Fruit fly (Drosophila melanogaster) whole organism, prepupa: ENCODE data around the gene CG6974.

Source experiments
- Blimp-1 ChIP-seq: fragments of 200-800 bp; sonication (Bioruptor generic); optimal IDR thresholded peaks from 3 replicates; lab custom pipeline; 2017; ENCODE audit warnings: missing biosample characterization, missing genetic modification characterization, mild to moderate bottlenecking, moderate library complexity, missing genetic modification reagents
- CG10631 ChIP-seq: fragments of 200-800 bp; sonication (Bioruptor generic); optimal IDR thresholded peaks from 2 replicates; lab custom pipeline; 2016; ENCODE audit warnings: missing biosample characterization, missing genetic modification characterization
- CG10669 ChIP-seq: fragments of 200-800 bp; sonication (Bioruptor generic); optimal IDR thresholded peaks from 3 replicates; lab custom pipeline; 2018; ENCODE audit warnings: missing biosample characterization, mild to moderate bottlenecking, missing genetic modification characterization, moderate library complexity
- CG11294 ChIP-seq: fragments of 200-800 bp; sonication (Bioruptor generic); IDR thresholded peaks from 2 replicates; pipeline ENCODE4 v1.3.6; 2022; ENCODE audit warnings: missing biosample characterization, missing genetic modification characterization
- CG11902 ChIP-seq: fragments of 200-800 bp; sonication (Bioruptor generic); optimal IDR thresholded peaks from 3 replicates; lab custom pipeline; 2016; ENCODE audit warnings: missing biosample characterization, missing genetic modification characterization
- CG1621 ChIP-seq: fragments of 200-800 bp; sonication (Bioruptor generic); optimal IDR thresholded peaks from 3 replicates; lab custom pipeline; 2018; ENCODE audit warnings: missing biosample characterization, mild to moderate bottlenecking, missing genetic modification characterization
- CG16779 ChIP-seq: fragments of 200-800 bp; sonication (Bioruptor generic); optimal IDR thresholded peaks from 3 replicates; lab custom pipeline; 2017; ENCODE audit warnings: missing biosample characterization, mild to moderate bottlenecking, missing genetic modification characterization
- CG31627 ChIP-seq: fragments of 200-800 bp; sonication (Bioruptor generic); optimal IDR thresholded peaks from 3 replicates; lab custom pipeline; 2016; ENCODE audit warnings: missing biosample characterization, missing genetic modification characterization
- CG32006 ChIP-seq: fragments of 200-800 bp; sonication (Bioruptor generic); optimal IDR thresholded peaks from 3 replicates; lab custom pipeline; 2017; ENCODE audit warnings: missing biosample characterization, mild to moderate bottlenecking, missing genetic modification characterization
- CG34406 ChIP-seq: fragments of 200-800 bp; sonication (Bioruptor generic); optimal IDR thresholded peaks from 3 replicates; lab custom pipeline; 2016; ENCODE audit warnings: missing biosample characterization, missing genetic modification characterization
- CG4318 ChIP-seq: fragments of 200-800 bp; sonication (Bioruptor generic); optimal IDR thresholded peaks from 3 replicates; lab custom pipeline; 2017; ENCODE audit warnings: missing biosample characterization, mild to moderate bottlenecking, missing genetic modification characterization
- CG6163 ChIP-seq: fragments of 200-800 bp; sonication (Bioruptor generic); IDR thresholded peaks from 3 replicates; pipeline ENCODE4 v1.3.6; 2022; ENCODE audit warnings: missing biosample characterization, missing genetic modification characterization
- CG6276 ChIP-seq: fragments of 200-800 bp; sonication (Bioruptor generic); optimal IDR thresholded peaks from 2 replicates; lab custom pipeline; 2017; ENCODE audit warnings: missing biosample characterization, mild to moderate bottlenecking, missing genetic modification characterization
- CG6792 ChIP-seq: fragments of 200-800 bp; sonication (Bioruptor generic); optimal IDR thresholded peaks from 3 replicates; lab custom pipeline; 2016; ENCODE audit warnings: missing biosample characterization, missing genetic modification characterization
- CG6854 ChIP-seq: fragments of 200-800 bp; sonication (Bioruptor generic); optimal IDR thresholded peaks from 2 replicates; lab custom pipeline; 2017; ENCODE audit warnings: missing biosample characterization, mild to moderate bottlenecking, missing genetic modification characterization
- CG8119 ChIP-seq: fragments of 200-800 bp; sonication (Bioruptor generic); IDR thresholded peaks from 3 replicates; pipeline ENCODE4 v1.3.6; 2022; ENCODE audit warnings: missing biosample characterization, missing genetic modification characterization
- CG8319 ChIP-seq: fragments of 200-800 bp; sonication (Bioruptor generic); optimal IDR thresholded peaks from 3 replicates; lab custom pipeline; 2016; ENCODE audit warnings: missing biosample characterization, missing genetic modification characterization
- CG8632 ChIP-seq: fragments of 200-800 bp; sonication (Bioruptor generic); optimal IDR thresholded peaks from 3 replicates; lab custom pipeline; 2016; ENCODE audit warnings: missing biosample characterization, missing genetic modification characterization
- Eip75B ChIP-seq: fragments of 200-800 bp; sonication (Bioruptor generic); optimal IDR thresholded peaks from 3 replicates; lab custom pipeline; 2016; ENCODE audit warnings: missing biosample characterization, missing genetic modification characterization
- Eip78C ChIP-seq: fragments of 200-800 bp; sonication (Bioruptor generic); peaks from one replicate; lab custom pipeline; 2016; ENCODE audit warnings: missing biosample characterization, missing genetic modification characterization
- Eip93F ChIP-seq: fragments of 200-800 bp; sonication (Bioruptor generic); optimal IDR thresholded peaks from 2 replicates; lab custom pipeline; 2016; ENCODE audit warnings: missing biosample characterization, mild to moderate bottlenecking, missing genetic modification characterization
- Ets21C ChIP-seq: fragments of 200-800 bp; sonication (Bioruptor generic); optimal IDR thresholded peaks from 3 replicates; lab custom pipeline; 2016; ENCODE audit warnings: missing biosample characterization, missing genetic modification characterization
- Gug ChIP-seq: fragments of 200-800 bp; sonication (Bioruptor generic); IDR thresholded peaks from 2 replicates; pipeline ENCODE4 v1.3.6; 2022; ENCODE audit warnings: missing biosample characterization, missing genetic modification characterization
- Hr39 ChIP-seq: fragments of 200-800 bp; sonication (Bioruptor generic); optimal IDR thresholded peaks from 2 replicates; lab custom pipeline; 2016; ENCODE audit warnings: missing biosample characterization, missing genetic modification characterization
- Hr4 ChIP-seq: fragments of 200-800 bp; sonication (Bioruptor generic); optimal IDR thresholded peaks from 3 replicates; lab custom pipeline; 2016; ENCODE audit warnings: missing biosample characterization, missing genetic modification characterization
- Lpt ChIP-seq: fragments of 200-800 bp; sonication (Bioruptor generic); optimal IDR thresholded peaks from 3 replicates; lab custom pipeline; 2016; ENCODE audit warnings: missing biosample characterization, missing genetic modification characterization
- Met ChIP-seq: fragments of 200-800 bp; sonication (Bioruptor generic); optimal IDR thresholded peaks from 3 replicates; lab custom pipeline; 2016; ENCODE audit warnings: missing biosample characterization, missing genetic modification characterization
- OdsH ChIP-seq: fragments of 200-800 bp; sonication (Bioruptor generic); optimal IDR thresholded peaks from 3 replicates; lab custom pipeline; 2016; ENCODE audit warnings: missing biosample characterization, missing genetic modification characterization
- Smox ChIP-seq: fragments of 200-800 bp; sonication (Bioruptor generic); optimal IDR thresholded peaks from 3 replicates; lab custom pipeline; 2016; ENCODE audit warnings: missing biosample characterization, missing genetic modification characterization
- Sox102F ChIP-seq: fragments of 200-800 bp; sonication (Bioruptor generic); optimal IDR thresholded peaks from 2 replicates; lab custom pipeline; 2016; ENCODE audit warnings: missing biosample characterization, mild to moderate bottlenecking, missing genetic modification characterization
- Sox14 ChIP-seq: fragments of 200-800 bp; sonication (Bioruptor generic); optimal IDR thresholded peaks from 3 replicates; lab custom pipeline; 2016; ENCODE audit warnings: missing biosample characterization, missing genetic modification characterization
- Sox15 ChIP-seq: fragments of 200-800 bp; sonication (Bioruptor generic); optimal IDR thresholded peaks from 3 replicates; lab custom pipeline; 2016; ENCODE audit warnings: missing biosample characterization, missing genetic modification characterization
- acj6 ChIP-seq: fragments of 200-800 bp; sonication (Bioruptor generic); optimal IDR thresholded peaks from 3 replicates; lab custom pipeline; 2016; ENCODE audit warnings: missing biosample characterization, missing genetic modification characterization
- cyc ChIP-seq: fragments of 200-800 bp; sonication (Bioruptor generic); optimal IDR thresholded peaks from 3 replicates; lab custom pipeline; 2016; ENCODE audit warnings: missing biosample characterization, missing genetic modification characterization
- dsx ChIP-seq: fragments of 200-800 bp; optimal IDR thresholded peaks from 3 replicates; lab custom pipeline; 2019; ENCODE audit warnings: missing biosample characterization, mild to moderate bottlenecking, missing genetic modification characterization, moderate library complexity; ENCODE audit not compliant: poor library complexity, severe bottlenecking
- eg ChIP-seq: fragments of 200-800 bp; sonication (Bioruptor generic); IDR thresholded peaks from 3 replicates; pipeline ENCODE4 v1.3.6; 2022; ENCODE audit warnings: missing biosample characterization, missing genetic modification characterization
- esn ChIP-seq: fragments of 200-800 bp; sonication (Bioruptor generic); optimal IDR thresholded peaks from 2 replicates; lab custom pipeline; 2016; ENCODE audit warnings: missing biosample characterization, mild to moderate bottlenecking, missing genetic modification characterization, moderate library complexity
- fd59A ChIP-seq: fragments of 200-800 bp; sonication (Bioruptor generic); optimal IDR thresholded peaks from 2 replicates; lab custom pipeline; 2017; ENCODE audit warnings: missing biosample characterization, mild to moderate bottlenecking, missing genetic modification characterization, missing genetic modification reagents
- fd85E ChIP-seq: fragments of 200-800 bp; sonication (Bioruptor generic); optimal IDR thresholded peaks from 3 replicates; lab custom pipeline; 2016; ENCODE audit warnings: missing biosample characterization, missing genetic modification characterization
- fkh ChIP-seq: fragments of 200-800 bp; sonication (Bioruptor generic); optimal IDR thresholded peaks from 3 replicates; lab custom pipeline; 2017; ENCODE audit warnings: missing biosample characterization, mild to moderate bottlenecking, missing genetic modification characterization, moderate library complexity
- lz ChIP-seq: fragments of 200-800 bp; sonication (Bioruptor generic); optimal IDR thresholded peaks from 3 replicates; lab custom pipeline; 2016; ENCODE audit warnings: missing biosample characterization, missing genetic modification characterization
- net ChIP-seq: fragments of 200-800 bp; sonication (Bioruptor generic); optimal IDR thresholded peaks from 3 replicates; lab custom pipeline; 2016; ENCODE audit warnings: missing biosample characterization, missing genetic modification characterization
- pdm3 ChIP-seq: fragments of 200-800 bp; sonication (Bioruptor generic); optimal IDR thresholded peaks from 3 replicates; lab custom pipeline; 2016; ENCODE audit warnings: missing biosample characterization, missing genetic modification characterization
- salr ChIP-seq, 2 experiments: fragments of 200-800 bp; sonication (Bioruptor generic); optimal IDR thresholded peaks; 3 replicates each; lab custom pipeline; 2016 to 2018; ENCODE audit warnings: missing biosample characterization in 2 of 2, missing genetic modification characterization in 2 of 2, mild to moderate bottlenecking in 1 of 2
- svp ChIP-seq: fragments of 200-800 bp; sonication (Bioruptor generic); peaks from one replicate; lab custom pipeline; 2016; ENCODE audit warnings: missing biosample characterization, missing genetic modification characterization
- topi ChIP-seq: fragments of 200-800 bp; sonication (Bioruptor generic); optimal IDR thresholded peaks from 3 replicates; lab custom pipeline; 2016; ENCODE audit warnings: missing biosample characterization, missing genetic modification characterization

Gene CG6974

dm6 chr3R:15089250-15089921 lies 10.3 kb upstream of the CG6974 start (continued):
- no peak for TF ChIP-seq Gug (GFP tag; lab: Robert Waterston, UW)
- TF ChIP-seq CG6276 (GFP tag; lab: Kevin White, UChicago): no peak
- no peak for TF ChIP-seq CG10669 (GFP tag; lab: Kevin White, UChicago)
- no peak for TF ChIP-seq Eip93F (GFP tag; lab: Kevin White, UChicago)
- no peak for TF ChIP-seq lz

dm6 chr3R:15088258-15088657 lies 9.2 kb upstream of the CG6974 start:
- TF ChIP-seq eg (no peak), svp (GFP tag; lab: Kevin White, UChicago) (peak; percentile 79)

- TF ChIP-seq CG4318 (GFP tag; lab: Kevin White, UChicago) (no peak), CG31627 (GFP tag; lab: Kevin White, UChicago) (peak; percentile 74), CG6163 (GFP tag; lab: Robert Waterston, UW) (peak; percentile 80), cyc (GFP tag; lab: Kevin White, UChicago) (peak; percentile 62), CG8632 (GFP tag; lab: Kevin White, UChicago) (peak; percentile 46), OdsH (GFP tag; lab: Kevin White, UChicago) (peak; percentile 64), CG32006 (GFP tag; lab: Kevin White, UChicago) (peak; percentile 31), CG11902 (GFP tag; lab: Kevin White, UChicago) (peak; percentile 20), esn (GFP tag; lab: Kevin White, UChicago) (peak; percentile 51), topi (GFP tag; lab: Kevin White, UChicago) (peak; percentile 63), CG1621 (no peak), fd85E (GFP tag; lab: Kevin White, UChicago) (no peak), Sox102F (no peak), dsx (GFP tag; lab: Kevin White, UChicago) (no peak), CG11294 (no peak), Gug (GFP tag; lab: Robert Waterston, UW) (0 out of 2 replicates have a peak, but pooled peaks have one; percentile 22), Hr39 (GFP tag; lab: Kevin White, UChicago) (peak; percentile 69), eg (peak; percentile 69), Ets21C (GFP tag; lab: Kevin White, UChicago) (peak; percentile 35), pdm3 (GFP tag; lab: Kevin White, UChicago) (peak; percentile 56), fd59A (GFP tag; lab: Kevin White, UChicago) (no peak), lz (peak; percentile 49), Eip75B (GFP tag; lab: Kevin White, UChicago) (no peak), CG10669 (GFP tag; lab: Kevin White, UChicago) (peak; percentile 38), CG34406 (GFP tag; lab: Kevin White, UChicago) (peak; percentile 51), Sox15 (GFP tag; lab: Kevin White, UChicago) (peak; percentile 48), fkh (GFP tag; lab: Kevin White, UChicago) (peak; percentile 66), net (GFP tag; lab: Kevin White, UChicago) (peak; percentile 42), Blimp-1 (no peak), CG6792 (GFP tag; lab: Kevin White, UChicago) (peak; percentile 55), CG6854 (GFP tag; lab: Kevin White, UChicago) (no peak), Smox (GFP tag; lab: Kevin White, UChicago) (peak; percentile 24), CG10631 (GFP tag; lab: Kevin White, UChicago) (peak; percentile 8), Hr4 (GFP tag; lab: Kevin White, UChicago) (peak; percentile 47), Sox14 (GFP tag; lab: Kevin White, UChicago) (peak; percentile 51), acj6 (GFP tag; lab: Kevin White, UChicago) (peak; percentile 50), CG16779 (tag; lab: Kevin White, UChicago) (no peak), Eip78C (peak; percentile 72), CG8319 (GFP tag; lab: Kevin White, UChicago) (no peak), CG8119 (GFP tag; lab: Robert Waterston, UW) (0 out of 3 replicates have a peak, but pooled peaks have one; percentile 14), Met (GFP tag; lab: Kevin White, UChicago) (peak; percentile 54), Lpt (GFP tag; lab: Kevin White, UChicago) (no peak), salr (GFP tag; optimal IDR thresholded peaks at IDR 0.05; lab: Kevin White, UChicago) (peak in 1 of 2 experiments; percentile 23)
Measured at dm6 chr3R:15087606-15088193, 8.6 kb upstream of the CG6974 start.
